Worm (Caenorhabditis elegans): ENCODE data around the gene F43G6.8.
A peak's percentile ranks its signal among the peaks of the same experiment; 100 is the strongest.

Gene F43G6.8

DNA sequence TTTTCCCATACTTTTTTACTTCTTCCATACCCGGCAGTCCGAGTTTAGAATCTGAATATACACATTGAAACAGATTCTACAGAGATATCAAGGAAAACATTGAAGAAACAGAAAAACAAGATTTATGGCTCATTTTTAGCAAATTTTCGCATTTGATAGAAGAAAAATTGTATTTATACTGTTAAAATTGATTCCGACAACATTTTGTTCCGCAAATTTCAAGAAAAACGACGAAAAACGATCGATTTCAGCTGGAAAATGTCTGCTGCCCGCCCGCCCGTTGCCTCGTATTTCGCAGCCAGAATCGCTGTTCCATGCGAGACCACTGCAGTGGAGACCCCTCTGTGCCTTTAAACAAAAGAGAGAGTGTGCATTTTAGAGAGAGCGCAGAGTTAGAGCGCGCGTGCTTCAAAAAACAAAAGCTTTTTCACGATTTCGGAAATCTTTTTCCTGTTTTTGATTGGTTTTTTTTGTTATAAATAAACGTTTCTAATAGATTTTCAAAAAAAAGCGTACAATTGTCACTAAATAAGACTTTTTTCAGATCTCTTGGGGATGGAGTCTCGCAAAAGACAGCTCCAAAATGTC lies 35.9 kb downstream of the F43G6.8 start, which contains the start of the genes patr-1 and dna-2 (continued):
- no peak for TF ChIP-seq aly-2 (tag; optimal IDR thresholded peaks at IDR 0.05)
- TF ChIP-seq sea-2 (GFP tag; optimal IDR thresholded peaks at IDR 0.05): no peak
- peak; percentile 85 for TF ChIP-seq nfya-1 (tag; optimal IDR thresholded peaks at IDR 0.05; ENCODE audit: insufficient read depth)
- TF ChIP-seq zag-1 (tag; optimal IDR thresholded peaks at IDR 0.05): no peak
- TF ChIP-seq skn-1 (tag; optimal IDR thresholded peaks at IDR 0.05): peak; percentile 45
- no peak for TF ChIP-seq ZK546.5 (tag; optimal IDR thresholded peaks at IDR 0.05)
- no peak for TF ChIP-seq pqm-1 (tag; optimal IDR thresholded peaks at IDR 0.05)
- TF ChIP-seq mdl-1 (tag; optimal IDR thresholded peaks at IDR 0.05): no peak
- no peak for TF ChIP-seq ceh-9 (tag; optimal IDR thresholded peaks at IDR 0.05)
- TF ChIP-seq unc-39 (tag; optimal IDR thresholded peaks at IDR 0.05): no peak
- TF ChIP-seq ztf-11 (tag; optimal IDR thresholded peaks at IDR 0.05): no peak
- TF ChIP-seq tbx-2 (tag; optimal IDR thresholded peaks at IDR 0.05): no peak
- no peak for TF ChIP-seq elt-3 (tag; optimal IDR thresholded peaks at IDR 0.05)

DNA sequence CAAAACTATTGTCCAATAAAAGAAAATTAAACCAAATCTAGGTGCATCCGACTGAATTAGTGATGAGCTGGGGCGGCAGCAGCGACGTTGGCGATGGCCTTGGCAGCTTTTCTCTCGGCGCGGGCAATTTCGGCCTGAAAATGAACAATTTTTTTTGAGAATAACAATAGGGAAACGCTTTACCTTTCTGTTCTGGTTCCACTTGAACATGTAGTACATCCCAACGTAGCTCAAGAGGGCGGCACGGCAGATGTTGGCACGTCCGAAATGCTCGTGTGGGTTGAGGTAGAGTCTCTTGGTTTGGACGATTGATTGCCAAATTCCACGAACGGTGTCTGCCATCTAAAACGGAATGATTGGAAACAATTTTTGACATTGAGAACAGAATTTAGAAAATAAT lies 39.7 kb downstream of the F43G6.8 start, which contains the start of gene F44E5.1:
TSS of gene F44E5.1 (minus strand) at position 342 of the 400 bp plus-strand sequence.
- TF ChIP-seq elt-1 (tag; optimal IDR thresholded peaks at IDR 0.05) (no peak), ceh-16 (tag; optimal IDR thresholded peaks at IDR 0.05) (no peak), unc-62 (GFP tag; optimal IDR thresholded peaks at IDR 0.05) (no peak), ama-1 (optimal IDR thresholded peaks at IDR 0.05) (no peak), daf-12 (tag; optimal IDR thresholded peaks at IDR 0.05) (no peak), elt-2 (tag; optimal IDR thresholded peaks at IDR 0.05) (no peak), ztf-11 (tag; optimal IDR thresholded peaks at IDR 0.05) (no peak), nhr-76 (tag; optimal IDR thresholded peaks at IDR 0.05) (no peak), zag-1 (tag; optimal IDR thresholded peaks at IDR 0.05) (no peak), lsy-12 (tag; optimal IDR thresholded peaks at IDR 0.05) (no peak)

DNA sequence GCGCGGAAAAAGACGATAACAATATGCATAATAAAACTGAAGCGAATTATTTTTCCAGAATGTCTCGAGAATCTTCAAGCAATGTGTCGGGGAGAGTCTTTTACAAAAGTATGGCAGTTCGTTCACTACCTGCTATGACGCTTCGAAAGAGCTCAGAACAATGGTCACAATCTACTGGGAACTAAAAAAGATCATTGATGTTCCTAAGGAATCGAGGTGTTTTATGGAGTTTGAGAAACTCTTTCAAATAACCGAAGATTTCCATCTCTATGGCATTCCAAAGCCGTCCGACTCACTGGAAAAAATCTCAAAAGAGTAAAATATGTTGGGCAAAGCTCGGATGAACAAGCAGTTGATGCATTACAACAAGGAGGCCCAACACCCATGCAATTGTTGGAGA lies 41.5 kb downstream of the F43G6.8 start, which contains the start of gene F44E5.15:
TSS of gene F44E5.15 (plus strand) at position 301 of the 400 bp plus-strand sequence.
- TF ChIP-seq nhr-23 (tag; optimal IDR thresholded peaks at IDR 0.05): no peak
- no peak for TF ChIP-seq fkh-10 (GFP tag; optimal IDR thresholded peaks at IDR 0.05)
- no peak for TF ChIP-seq unc-62 (GFP tag; optimal IDR thresholded peaks at IDR 0.05)
- TF ChIP-seq ZK546.5 (tag; optimal IDR thresholded peaks at IDR 0.05): no peak

DNA sequence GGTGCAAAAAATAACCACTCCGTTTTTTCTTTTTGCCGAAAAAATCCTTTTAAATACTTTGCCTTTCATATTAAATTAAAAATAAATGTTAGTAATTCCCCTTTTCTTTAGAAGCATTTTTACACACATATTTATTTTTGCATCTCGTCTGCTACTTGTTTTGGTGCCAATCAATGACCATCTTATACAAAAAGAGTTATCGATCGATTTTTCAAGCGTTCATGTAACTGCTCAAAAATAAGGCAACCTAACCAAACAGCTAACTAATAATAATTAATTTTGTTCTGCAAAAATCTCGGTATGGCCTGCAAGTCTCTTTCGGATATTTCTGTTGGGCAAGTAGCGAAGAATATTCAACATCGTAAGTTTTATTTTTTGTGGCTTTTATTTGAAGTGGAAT lies 47.4 kb downstream of the F43G6.8 start, which contains the start of gene F44E5.2:
TSS of gene F44E5.2 (plus strand) at position 301 of the 400 bp plus-strand sequence.
- TF ChIP-seq egl-5 (tag; optimal IDR thresholded peaks at IDR 0.05): no peak
- no peak for TF ChIP-seq elt-3 (tag; optimal IDR thresholded peaks at IDR 0.05)
- TF ChIP-seq eor-1 (tag; optimal IDR thresholded peaks at IDR 0.05): no peak
- no peak for TF ChIP-seq sea-2 (GFP tag; optimal IDR thresholded peaks at IDR 0.05)
- no peak for TF ChIP-seq nhr-67 (tag; optimal IDR thresholded peaks at IDR 0.05)
- no peak for TF ChIP-seq nhr-43 (tag; optimal IDR thresholded peaks at IDR 0.05; ENCODE audit: poor library complexity, severe bottlenecking)
- no peak for TF ChIP-seq nfya-1 (tag; optimal IDR thresholded peaks at IDR 0.05; ENCODE audit: insufficient read depth)
- no peak for TF ChIP-seq lsy-12 (tag; optimal IDR thresholded peaks at IDR 0.05)
- no peak for TF ChIP-seq tbx-2 (tag; optimal IDR thresholded peaks at IDR 0.05)
- no peak for TF ChIP-seq ztf-11 (tag; optimal IDR thresholded peaks at IDR 0.05)
- TF ChIP-seq elt-1 (tag; optimal IDR thresholded peaks at IDR 0.05): no peak

DNA sequence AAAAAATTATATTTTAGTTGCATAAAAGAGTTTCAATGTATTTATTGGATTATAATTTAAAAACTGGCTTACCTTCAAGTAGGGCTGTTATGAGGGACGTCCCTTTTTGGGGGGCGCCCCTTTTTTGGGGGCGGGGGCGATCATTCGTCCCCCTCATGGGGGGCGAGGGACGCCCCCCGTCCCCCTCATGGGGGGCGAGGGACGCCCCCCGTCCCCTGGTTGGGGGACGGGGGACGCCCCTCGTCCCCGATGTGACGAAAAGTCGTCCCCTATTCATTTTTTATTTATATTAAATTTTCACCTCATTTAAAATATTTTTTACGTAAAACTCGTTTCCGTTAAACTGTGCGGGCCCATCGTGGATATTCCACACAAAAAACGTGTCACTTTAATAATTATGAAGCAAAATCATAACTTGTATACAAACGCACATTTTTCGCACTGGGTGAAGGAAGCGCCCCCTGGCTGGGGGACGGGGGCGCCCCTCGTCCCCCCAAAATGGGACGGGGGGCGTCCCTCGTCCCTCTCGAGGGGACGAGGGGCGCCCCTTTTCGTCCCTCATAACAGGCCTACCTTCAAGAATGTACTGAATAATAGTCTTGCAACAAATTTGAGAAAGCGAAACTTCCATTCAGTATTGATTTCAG lies 48.3 kb downstream of the F43G6.8 start:
- TF ChIP-seq sea-2 (GFP tag; optimal IDR thresholded peaks at IDR 0.05) (no peak), tbx-2 (tag; optimal IDR thresholded peaks at IDR 0.05) (no peak), unc-62 (GFP tag; optimal IDR thresholded peaks at IDR 0.05) (no peak), R02D3.7 (tag; optimal IDR thresholded peaks at IDR 0.05) (no peak), ceh-28 (tag; optimal IDR thresholded peaks at IDR 0.05) (no peak), mml-1 (tag; optimal IDR thresholded peaks at IDR 0.05) (no peak), unc-39 (tag; optimal IDR thresholded peaks at IDR 0.05) (no peak), nhr-12 (tag; optimal IDR thresholded peaks at IDR 0.05) (no peak), nhr-77 (tag; optimal IDR thresholded peaks at IDR 0.05) (no peak), daf-12 (tag; optimal IDR thresholded peaks at IDR 0.05) (no peak), zag-1 (tag; optimal IDR thresholded peaks at IDR 0.05) (no peak), nhr-76 (tag; optimal IDR thresholded peaks at IDR 0.05) (no peak), nhr-25 (tag; optimal IDR thresholded peaks at IDR 0.05) (no peak)
